Worm (Caenorhabditis elegans): ENCODE results near the gene srh-28.

ce11 chrV:6783044-6783625 is 7.5 kb upstream of the srh-28 start:
- TF ChIP-seq T07F8.4 (tag; optimal IDR thresholded peaks at IDR 0.05) (no peak), C06A6.2 (GFP tag; conservative IDR thresholded peaks at IDR 0.05) (no peak), pha-4 (tag; optimal IDR thresholded peaks at IDR 0.05) (no peak), F57C9.4 (tag; optimal IDR thresholded peaks at IDR 0.05) (no peak), ets-4 (GFP tag; optimal IDR thresholded peaks at IDR 0.05) (no peak)
